Fruit fly (Drosophila melanogaster) whole organism, embryonic: ENCODE measurements around the gene CG31551.

ENCODE experiments used
- ATbp ChIP-seq: fragments of 200-800 bp; sonication (Bioruptor generic); optimal IDR thresholded peaks from 2 replicates; lab custom pipeline; 2017; ENCODE audit warnings: missing biosample characterization, mild to moderate bottlenecking, missing genetic modification characterization, missing genetic modification reagents
- BEAF-32 ChIP-seq: fragments of 200-800 bp; sonication (Bioruptor generic); optimal IDR thresholded peaks from 3 replicates; lab custom pipeline; 2017; ENCODE audit warnings: missing biosample characterization, missing genetic modification characterization, mild to moderate bottlenecking, moderate library complexity, missing genetic modification reagents
- CG10654 ChIP-seq: fragments of 200-800 bp; sonication (Bioruptor generic); optimal IDR thresholded peaks from 2 replicates; lab custom pipeline; 2016; ENCODE audit warnings: missing biosample characterization, missing genetic modification characterization
- CG11093 ChIP-seq: fragments of 200-800 bp; sonication (Bioruptor generic); IDR thresholded peaks from 3 replicates; pipeline ENCODE4 v1.3.6; 2022; ENCODE audit warnings: missing biosample characterization, missing genetic modification characterization
- CG12071 ChIP-seq: fragments of 200-800 bp; sonication (Bioruptor generic); optimal IDR thresholded peaks from 3 replicates; lab custom pipeline; 2018; ENCODE audit warnings: missing biosample characterization, mild to moderate bottlenecking, missing genetic modification characterization
- CG12219 ChIP-seq: fragments of 200-800 bp; sonication (Bioruptor generic); optimal IDR thresholded peaks from 3 replicates; lab custom pipeline; 2018; ENCODE audit warnings: missing biosample characterization, mild to moderate bottlenecking, missing genetic modification characterization
- CG1233 ChIP-seq: fragments of 200-800 bp; sonication (Bioruptor generic); optimal IDR thresholded peaks from 4 replicates; lab custom pipeline; 2018; ENCODE audit warnings: missing biosample characterization, mild to moderate bottlenecking, missing genetic modification characterization
- CG12769 ChIP-seq: fragments of 200-800 bp; sonication (Bioruptor generic); optimal IDR thresholded peaks from 2 replicates; lab custom pipeline; 2019; ENCODE audit warnings: missing biosample characterization, mild to moderate bottlenecking, missing genetic modification characterization, moderate library complexity
- CG12942 ChIP-seq: fragments of 200-800 bp; sonication (Bioruptor generic); optimal IDR thresholded peaks from 3 replicates; lab custom pipeline; 2016; ENCODE audit warnings: missing biosample characterization, missing genetic modification characterization
- CG13287 ChIP-seq: fragments of 200-800 bp; sonication (Bioruptor generic); IDR thresholded peaks from 2 replicates; pipeline ENCODE4 v1.3.6; 2022; ENCODE audit warnings: missing biosample characterization, missing genetic modification characterization; ENCODE audit not compliant: partially characterized antibody
- CG15696 ChIP-seq: fragments of 200-800 bp; sonication (Bioruptor generic); optimal IDR thresholded peaks from 2 replicates; lab custom pipeline; 2019; ENCODE audit warnings: missing biosample characterization, mild to moderate bottlenecking, missing genetic modification characterization, moderate library complexity
- CG17186 ChIP-seq: fragments of 200-800 bp; sonication (Bioruptor generic); optimal IDR thresholded peaks from 3 replicates; lab custom pipeline; 2017; ENCODE audit warnings: missing biosample characterization, missing genetic modification reagents, missing genetic modification characterization
- CG17359 ChIP-seq: fragments of 200-800 bp; sonication (Bioruptor generic); optimal IDR thresholded peaks from 3 replicates; lab custom pipeline; 2018; ENCODE audit warnings: missing biosample characterization, mild to moderate bottlenecking, missing genetic modification characterization, moderate library complexity
- CG18262 ChIP-seq: fragments of 200-800 bp; optimal IDR thresholded peaks from 3 replicates; lab custom pipeline; 2019; ENCODE audit warnings: missing biosample characterization, mild to moderate bottlenecking, missing genetic modification characterization, moderate library complexity
- CG18599 ChIP-seq: fragments of 200-800 bp; sonication (Bioruptor generic); optimal IDR thresholded peaks from 3 replicates; lab custom pipeline; 2017; ENCODE audit warnings: missing biosample characterization, missing genetic modification characterization, mild to moderate bottlenecking, moderate library complexity, missing genetic modification reagents
- CG3065 ChIP-seq: fragments of 200-800 bp; sonication (Bioruptor generic); optimal IDR thresholded peaks from 2 replicates; lab custom pipeline; 2016; ENCODE audit warnings: missing biosample characterization, missing genetic modification characterization
- CG6683 ChIP-seq: fragments of 200-800 bp; sonication (Bioruptor generic); optimal IDR thresholded peaks from 2 replicates; lab custom pipeline; 2017; ENCODE audit warnings: missing biosample characterization, mild to moderate bottlenecking, missing genetic modification characterization, missing genetic modification reagents
- CG6765 ChIP-seq: fragments of 200-800 bp; sonication (Bioruptor generic); optimal IDR thresholded peaks from 3 replicates; lab custom pipeline; 2017; ENCODE audit warnings: missing biosample characterization, mild to moderate bottlenecking, missing genetic modification characterization
- CG8359 ChIP-seq: fragments of 200-800 bp; sonication (Bioruptor generic); optimal IDR thresholded peaks from 2 replicates; lab custom pipeline; 2017; ENCODE audit warnings: missing biosample characterization, mild to moderate bottlenecking, missing genetic modification characterization, borderline replicate concordance
- CG8388 ChIP-seq: fragments of 200-800 bp; sonication (Bioruptor generic); optimal IDR thresholded peaks from 2 replicates; lab custom pipeline; 2019; ENCODE audit warnings: missing biosample characterization, mild to moderate bottlenecking, missing genetic modification characterization, moderate library complexity
- CG9797 ChIP-seq: fragments of 200-800 bp; sonication (Bioruptor generic); optimal IDR thresholded peaks from 3 replicates; lab custom pipeline; 2018; ENCODE audit warnings: missing biosample characterization, mild to moderate bottlenecking, missing genetic modification characterization
- CHES-1-like ChIP-seq: fragments of 200-800 bp; sonication (Bioruptor generic); optimal IDR thresholded peaks from 2 replicates; lab custom pipeline; 2016; ENCODE audit warnings: missing biosample characterization, missing genetic modification characterization
- Dek ChIP-seq: fragments of 200-800 bp; sonication (Bioruptor generic); optimal IDR thresholded peaks from 3 replicates; lab custom pipeline; 2019; ENCODE audit warnings: missing biosample characterization, mild to moderate bottlenecking, missing genetic modification characterization, moderate library complexity
- ERR ChIP-seq: fragments of 200-800 bp; sonication (Bioruptor generic); optimal IDR thresholded peaks from 2 replicates; lab custom pipeline; 2016; ENCODE audit warnings: missing biosample characterization, missing genetic modification characterization
- Eip74EF ChIP-seq, 2 experiments: fragments of 200-800 bp in 1 of 2; fragments of >200 bp in 1 of 2; sonication (Bioruptor generic) in 1 of 2; optimal IDR thresholded peaks; 2 replicates each; lab custom pipeline; 2017 to 2019; ENCODE audit warnings: missing biosample characterization in 2 of 2, missing genetic modification characterization in 2 of 2, mild to moderate bottlenecking in 1 of 2, moderate library complexity in 1 of 2
- HLH54F ChIP-seq: fragments of 200-800 bp; sonication (Bioruptor generic); optimal IDR thresholded peaks from 3 replicates; lab custom pipeline; 2016; ENCODE audit warnings: missing biosample characterization, missing genetic modification characterization
- HmgD ChIP-seq: fragments of 200-800 bp; sonication (Bioruptor generic); optimal IDR thresholded peaks from 3 replicates; lab custom pipeline; 2016; ENCODE audit warnings: missing biosample characterization, missing genetic modification characterization
- MESR4 ChIP-seq: fragments of 200-800 bp; sonication (Bioruptor generic); optimal IDR thresholded peaks from 2 replicates; lab custom pipeline; 2018; ENCODE audit warnings: missing biosample characterization, mild to moderate bottlenecking, missing genetic modification characterization, moderate library complexity
- Nf-YB ChIP-seq: fragments of 200-800 bp; sonication (Bioruptor generic); optimal IDR thresholded peaks from 3 replicates; lab custom pipeline; 2019; ENCODE audit warnings: missing biosample characterization, mild to moderate bottlenecking, missing genetic modification characterization, moderate library complexity
- Oli ChIP-seq: fragments of 200-800 bp; sonication (Bioruptor generic); optimal IDR thresholded peaks from 2 replicates; lab custom pipeline; 2018; ENCODE audit warnings: missing biosample characterization, mild to moderate bottlenecking, missing genetic modification characterization, moderate library complexity
- Ssrp ChIP-seq: fragments of 200-800 bp; sonication (Bioruptor generic); optimal IDR thresholded peaks from 2 replicates; lab custom pipeline; 2018; ENCODE audit warnings: missing biosample characterization, mild to moderate bottlenecking, missing genetic modification characterization, moderate library complexity
- TFAM ChIP-seq: fragments of 200-800 bp; sonication (Bioruptor generic); optimal IDR thresholded peaks from 2 replicates; lab custom pipeline; 2017; ENCODE audit warnings: missing biosample characterization, missing genetic modification characterization, inconsistent platforms
- al ChIP-seq: fragments of 200-800 bp; sonication (Bioruptor generic); IDR thresholded peaks from 2 replicates; pipeline ENCODE4 v1.3.6; 2022; ENCODE audit warnings: missing biosample characterization, missing genetic modification characterization
- ash1 ChIP-seq: fragments of 200-800 bp; sonication (Bioruptor generic); optimal IDR thresholded peaks from 2 replicates; lab custom pipeline; 2018; ENCODE audit warnings: missing biosample characterization, mild to moderate bottlenecking, missing genetic modification characterization
- cas ChIP-seq: fragments of 200-800 bp; sonication (Bioruptor generic); IDR thresholded peaks from 2 replicates; pipeline ENCODE4 v1.3.6; 2022; ENCODE audit warnings: missing biosample characterization, missing genetic modification characterization
- emc ChIP-seq: fragments of 200-800 bp; sonication (Bioruptor generic); optimal IDR thresholded peaks from 2 replicates; lab custom pipeline; 2016; ENCODE audit warnings: missing biosample characterization, missing genetic modification characterization
- ewg ChIP-seq: fragments of 200-800 bp; sonication (Bioruptor generic); optimal IDR thresholded peaks from 3 replicates; lab custom pipeline; 2017; ENCODE audit warnings: mild to moderate bottlenecking, missing biosample characterization, missing genetic modification reagents, missing genetic modification characterization
- fd64A ChIP-seq: fragments of 200-800 bp; sonication (Bioruptor generic); optimal IDR thresholded peaks from 3 replicates; lab custom pipeline; 2018; ENCODE audit warnings: missing biosample characterization, mild to moderate bottlenecking, missing genetic modification characterization
- gce ChIP-seq: fragments of 200-800 bp; sonication (Bioruptor generic); IDR thresholded peaks from 3 replicates; pipeline ENCODE4 v1.3.6; 2022; ENCODE audit warnings: missing biosample characterization, missing genetic modification characterization
- gcm ChIP-seq: fragments of 200-800 bp; sonication (Bioruptor generic); optimal IDR thresholded peaks from 2 replicates; lab custom pipeline; 2019; ENCODE audit warnings: missing biosample characterization, mild to moderate bottlenecking, missing genetic modification characterization, moderate library complexity
- kah ChIP-seq: fragments of 200-800 bp; sonication (Bioruptor generic); optimal IDR thresholded peaks from 2 replicates; lab custom pipeline; 2018; ENCODE audit warnings: missing biosample characterization, mild to moderate bottlenecking, missing genetic modification characterization
- kay ChIP-seq: fragments of 200-800 bp; sonication (Bioruptor generic); optimal IDR thresholded peaks from 2 replicates; lab custom pipeline; 2016; ENCODE audit warnings: missing biosample characterization, missing genetic modification characterization
- lilli ChIP-seq: fragments of 200-800 bp; sonication (Bioruptor generic); optimal IDR thresholded peaks from 3 replicates; lab custom pipeline; 2016; ENCODE audit warnings: missing biosample characterization, missing genetic modification characterization
- oc ChIP-seq: fragments of 200-800 bp; sonication (Bioruptor generic); optimal IDR thresholded peaks from 2 replicates; lab custom pipeline; 2018; ENCODE audit warnings: missing biosample characterization, mild to moderate bottlenecking, missing genetic modification characterization, moderate library complexity
- schlank ChIP-seq: fragments of 200-800 bp; sonication (Bioruptor generic); optimal IDR thresholded peaks from 2 replicates; lab custom pipeline; 2018; ENCODE audit warnings: missing biosample characterization, mild to moderate bottlenecking, missing genetic modification characterization
- tin ChIP-seq: fragments of 200-800 bp; sonication (Bioruptor generic); optimal IDR thresholded peaks from 3 replicates; lab custom pipeline; 2016; ENCODE audit warnings: missing biosample characterization, missing genetic modification characterization
- unpg ChIP-seq: fragments of 200-800 bp; sonication (Bioruptor generic); optimal IDR thresholded peaks from 3 replicates; lab custom pipeline; 2018; ENCODE audit warnings: missing biosample characterization, mild to moderate bottlenecking, missing genetic modification characterization, moderate library complexity
- usp ChIP-seq: fragments of >200 bp; optimal IDR thresholded peaks from 2 replicates; lab custom pipeline; 2017; ENCODE audit warnings: missing biosample characterization, missing genetic modification characterization

CG31551 gene

dm6 chr3R:5622985-5623630 lies 4.5 kb upstream of the CG31551 start (continued):
- TF ChIP-seq al (GFP tag; lab: Robert Waterston, UW) (no peak), Ssrp (tag; lab: Kevin White, UChicago) (no peak), gcm (GFP tag; lab: Kevin White, UChicago) (peak; percentile 79), CG12769 (peak; percentile 73), CG9797 (peak; percentile 1), CG15696 (tag; lab: Kevin White, UChicago) (peak; percentile 92), Nf-YB (GFP tag; lab: Kevin White, UChicago) (peak; percentile 63), CG10654 (GFP tag; lab: Kevin White, UChicago) (peak; percentile 74), CG17359 (tag; lab: Kevin White, UChicago) (peak; percentile 82), HLH54F (GFP tag; lab: Kevin White, UChicago) (no peak), CG8359 (GFP tag; lab: Kevin White, UChicago) (peak; percentile 65), CHES-1-like (GFP tag; lab: Kevin White, UChicago) (peak; percentile 74), BEAF-32 (GFP tag; lab: Kevin White, UChicago) (no peak), tin (GFP tag; lab: Kevin White, UChicago) (peak; percentile 56), cas (GFP tag; lab: Robert Waterston, UW) (no peak), CG8388 (GFP tag; lab: Kevin White, UChicago) (peak; percentile 51), MESR4 (GFP tag; lab: Kevin White, UChicago) (peak; percentile 49), usp (no peak), CG6683 (GFP tag; lab: Kevin White, UChicago) (peak; percentile 70), ERR (GFP tag; lab: Kevin White, UChicago) (peak; percentile 68), schlank (tag; lab: Kevin White, UChicago) (peak; percentile 62), HmgD (GFP tag; lab: Kevin White, UChicago) (peak; percentile 47), fd64A (peak; percentile 86), CG12219 (GFP tag; lab: Kevin White, UChicago) (peak; percentile 75), ewg (peak; percentile 56), CG18599 (GFP tag; lab: Kevin White, UChicago) (peak; percentile 85), Oli (tag; lab: Kevin White, UChicago) (peak; percentile 23), gce (GFP tag; lab: Robert Waterston, UW) (no peak), CG18262 (peak; percentile 64), kah (GFP tag; lab: Kevin White, UChicago) (peak; percentile 63), CG12071 (peak; percentile 86), ATbp (peak; percentile 93), CG12942 (GFP tag; lab: Kevin White, UChicago) (peak; percentile 81), ash1 (peak; percentile 86), CG17186 (GFP tag; lab: Kevin White, UChicago) (peak; percentile 56), Eip74EF (GFP tag; optimal IDR thresholded peaks at IDR 0.05; lab: Kevin White, UChicago) (peak in 1 of 2 experiments; percentile 34), kay (peak; percentile 63), lilli (GFP tag; lab: Kevin White, UChicago) (peak; percentile 55), CG3065 (peak; percentile 26), CG1233 (GFP tag; lab: Kevin White, UChicago) (peak; percentile 92), CG11093 (GFP tag; lab: Robert Waterston, UW) (peak; percentile 56; the same call in 1 of the 3 replicates), Dek (tag; lab: Kevin White, UChicago) (peak; percentile 65), oc (tag; lab: Kevin White, UChicago) (peak; percentile 76), emc (peak; percentile 37), TFAM (GFP tag; lab: Kevin White, UChicago) (peak; percentile 9), CG13287 (GFP tag; lab: Robert Waterston, UW) (no peak), CG6765 (peak; percentile 71), unpg (GFP tag; lab: Kevin White, UChicago) (peak; percentile 74)
